Worm (Caenorhabditis elegans) whole organism, L1 larva: ENCODE results near the gene pmp-3.

Source experiments
- C16A3.4 ChIP-seq: fragments of 150-350 bp; optimal IDR thresholded peaks from 2 replicates; lab custom pipeline; 2014; ENCODE audit warnings: missing biosample characterization, missing genetic modification characterization
- F16B12.6 ChIP-seq: fragments of 150-350 bp; optimal IDR thresholded peaks from 2 replicates; lab custom pipeline; 2014; ENCODE audit warnings: missing biosample characterization, missing genetic modification characterization
- Y116A8C.19 ChIP-seq: sonication (generic microtip); optimal IDR thresholded peaks from 2 replicates; lab custom pipeline; 2016; ENCODE audit warnings: missing compliant biosample characterization, missing genetic modification characterization, borderline replicate concordance
- aha-1 ChIP-seq: fragments of 150-350 bp; optimal IDR thresholded peaks from 2 replicates; lab custom pipeline; 2014; ENCODE audit warnings: missing biosample characterization, missing genetic modification characterization
- alr-1 ChIP-seq: fragments of 200-800 bp; sonication (Bioruptor generic); optimal IDR thresholded peaks from 2 replicates; lab custom pipeline; 2018; ENCODE audit warnings: borderline replicate concordance, mild to moderate bottlenecking, missing genetic modification characterization, missing compliant biosample characterization
- aly-2 ChIP-seq: fragments of 150-350 bp; optimal IDR thresholded peaks from 2 replicates; lab custom pipeline; 2014; ENCODE audit warnings: missing biosample characterization, missing genetic modification characterization
- blmp-1 ChIP-seq: fragments of 150-350 bp; optimal IDR thresholded peaks from 2 replicates; lab custom pipeline; 2014; ENCODE audit warnings: missing biosample characterization, missing genetic modification characterization
- ceh-8 ChIP-seq: fragments of 200-800 bp; sonication (Bioruptor generic); optimal IDR thresholded peaks from 2 replicates; lab custom pipeline; 2018; ENCODE audit warnings: mild to moderate bottlenecking, missing genetic modification characterization, moderate library complexity, missing compliant biosample characterization
- ceh-88 ChIP-seq: fragments of 200-800 bp; sonication (Bioruptor generic); IDR thresholded peaks from 2 replicates; pipeline ENCODE4 v1.3.6; 2022; ENCODE audit warnings: missing genetic modification characterization, missing compliant biosample characterization
- dpl-1 ChIP-seq, 3 experiments: fragments of 150-350 bp in 2 of 3; sonication (generic microtip) in 1 of 3; optimal IDR thresholded peaks; 2 replicates each; lab custom pipeline; 2014 to 2017; ENCODE audit warnings: missing biosample characterization in 3 of 3, missing genetic modification characterization in 3 of 3, missing genetic modification reagents in 3 of 3
- efl-1 ChIP-seq, 4 experiments: fragments of 150-350 bp; optimal IDR thresholded peaks in 3 of 4; peaks in 1 of 4; 1 replicate in 1 of 4; 2 replicates in 3 of 4; lab custom pipeline; 2014; ENCODE audit warnings: missing biosample characterization in 2 of 4, missing genetic modification characterization in 2 of 4, missing genetic modification reagents in 2 of 4
- efl-3 ChIP-seq: fragments of 200-800 bp; sonication (Bioruptor generic); optimal IDR thresholded peaks from 2 replicates; lab custom pipeline; 2018; ENCODE audit warnings: mild to moderate bottlenecking, missing genetic modification characterization, missing compliant biosample characterization
- egl-13 ChIP-seq: sonication (generic microtip); optimal IDR thresholded peaks from 2 replicates; lab custom pipeline; 2016; ENCODE audit warnings: missing genotype, missing genetic modification reagents, missing genetic modification characterization, missing compliant biosample characterization
- egl-27 ChIP-seq, 2 experiments: fragments of 150-350 bp in 1 of 2; sonication (generic microtip); optimal IDR thresholded peaks; 3 replicates each; lab custom pipeline; 2017 to 2018; ENCODE audit warnings: missing biosample characterization in 2 of 2, missing genetic modification characterization in 2 of 2, missing genetic modification reagents in 2 of 2
- elt-2 ChIP-seq: sonication (generic microtip); optimal IDR thresholded peaks from 2 replicates; lab custom pipeline; 2016; ENCODE audit warnings: missing genetic modification characterization, mild to moderate bottlenecking, inconsistent platforms, missing compliant biosample characterization, missing genetic modification reagents
- elt-3 ChIP-seq, 6 experiments: fragments of 150-350 bp in 1 of 6; sonication (generic microtip); optimal IDR thresholded peaks; 2 replicates each; lab custom pipeline; 2017 to 2018; ENCODE audit warnings: missing biosample characterization in 6 of 6, missing genetic modification characterization in 6 of 6, inconsistent platforms in 1 of 6
- ets-5 ChIP-seq: fragments of 200-800 bp; sonication (Bioruptor generic); IDR thresholded peaks from 2 replicates; pipeline ENCODE4 v1.3.6; 2022; ENCODE audit warnings: missing genetic modification characterization, missing compliant biosample characterization
- hlh-4 ChIP-seq: sonication (generic microtip); optimal IDR thresholded peaks from 2 replicates; lab custom pipeline; 2016; ENCODE audit warnings: mild to moderate bottlenecking, missing genetic modification characterization, missing compliant biosample characterization
- hpl-2 ChIP-seq: fragments of 150-350 bp; optimal IDR thresholded peaks from 2 replicates; lab custom pipeline; 2014; ENCODE audit warnings: missing biosample characterization, missing genetic modification reagents, missing genetic modification characterization
- irx-1 ChIP-seq: sonication (generic microtip); optimal IDR thresholded peaks from 2 replicates; lab custom pipeline; 2016; ENCODE audit warnings: missing genetic modification characterization, missing compliant biosample characterization
- jun-1 ChIP-seq: fragments of 150-350 bp; optimal IDR thresholded peaks from 2 replicates; lab custom pipeline; 2014; ENCODE audit warnings: missing biosample characterization, missing genetic modification reagents, missing genetic modification characterization
- lin-14 ChIP-seq: fragments of 200-800 bp; sonication (Bioruptor generic); optimal IDR thresholded peaks from 2 replicates; lab custom pipeline; 2018; ENCODE audit warnings: mild to moderate bottlenecking, missing genetic modification characterization, moderate library complexity, missing compliant biosample characterization
- lin-15B ChIP-seq: fragments of 150-350 bp; sonication (generic microtip); optimal IDR thresholded peaks from 3 replicates; lab custom pipeline; 2014; ENCODE audit warnings: missing biosample characterization, missing genetic modification characterization
- mab-9 ChIP-seq: fragments of 200-800 bp; sonication (Bioruptor generic); IDR thresholded peaks from 2 replicates; pipeline ENCODE4 v1.3.6; 2022; ENCODE audit warnings: missing genetic modification reagents, missing genetic modification characterization, missing compliant biosample characterization
- mef-2 ChIP-seq: fragments of 150-350 bp; optimal IDR thresholded peaks from 2 replicates; lab custom pipeline; 2014; ENCODE audit warnings: missing biosample characterization, missing genetic modification characterization
- nhr-11 ChIP-seq: fragments of 150-350 bp; optimal IDR thresholded peaks from 2 replicates; lab custom pipeline; 2014; ENCODE audit warnings: missing biosample characterization, missing genetic modification characterization
- nhr-19 ChIP-seq: fragments of 200-800 bp; sonication (Bioruptor generic); conservative IDR thresholded peaks from 2 replicates; pipeline ENCODE4 v1.3.6; 2022; ENCODE audit warnings: missing genetic modification characterization, missing compliant biosample characterization
- nhr-28 ChIP-seq: fragments of 150-350 bp; optimal IDR thresholded peaks from 2 replicates; lab custom pipeline; 2014; ENCODE audit warnings: missing biosample characterization, missing genetic modification characterization
- nhr-47 ChIP-seq: sonication (generic microtip); optimal IDR thresholded peaks from 2 replicates; lab custom pipeline; 2016; ENCODE audit warnings: mild to moderate bottlenecking, missing genetic modification characterization, moderate library complexity, missing compliant biosample characterization
- nhr-71 ChIP-seq: sonication (generic microtip); optimal IDR thresholded peaks from 2 replicates; lab custom pipeline; 2016; ENCODE audit warnings: mild to moderate bottlenecking, missing genetic modification characterization, moderate library complexity, missing compliant biosample characterization
- nhr-77 ChIP-seq: fragments of 150-350 bp; optimal IDR thresholded peaks from 2 replicates; lab custom pipeline; 2014; ENCODE audit warnings: missing biosample characterization, missing genetic modification characterization
- nhr-85 ChIP-seq: sonication (generic microtip); peaks from one replicate; lab custom pipeline; 2016; ENCODE audit warnings: missing genetic modification characterization, inconsistent platforms, missing compliant biosample characterization
- nhr-90 ChIP-seq: sonication (generic microtip); optimal IDR thresholded peaks from 2 replicates; lab custom pipeline; 2016; ENCODE audit warnings: mild to moderate bottlenecking, missing genetic modification characterization, missing compliant biosample characterization; ENCODE audit not compliant: poor library complexity
- pax-3 ChIP-seq: fragments of 200-800 bp; sonication (Bioruptor generic); optimal IDR thresholded peaks from 2 replicates; lab custom pipeline; 2018; ENCODE audit warnings: mild to moderate bottlenecking, missing genetic modification characterization, moderate library complexity, missing compliant biosample characterization
- pqm-1 ChIP-seq: sonication (generic microtip); optimal IDR thresholded peaks from 3 replicates; lab custom pipeline; 2017; ENCODE audit warnings: missing biosample characterization, missing genetic modification characterization
- snpc-4 ChIP-seq: fragments of 150-350 bp; optimal IDR thresholded peaks from 2 replicates; lab custom pipeline; 2014; ENCODE audit warnings: missing biosample characterization, missing genetic modification characterization
- snu-23 ChIP-seq: sonication (generic microtip); optimal IDR thresholded peaks from 2 replicates; lab custom pipeline; 2016; ENCODE audit warnings: missing genetic modification characterization, missing compliant biosample characterization
- swsn-7 ChIP-seq: sonication (generic microtip); optimal IDR thresholded peaks from 2 replicates; lab custom pipeline; 2016; ENCODE audit warnings: missing genetic modification characterization, missing compliant biosample characterization
- tbx-2 ChIP-seq: sonication (generic microtip); optimal IDR thresholded peaks from 2 replicates; lab custom pipeline; 2016; ENCODE audit warnings: missing genetic modification characterization, missing compliant biosample characterization
- tlp-1 ChIP-seq: fragments of 150-350 bp; optimal IDR thresholded peaks from 2 replicates; lab custom pipeline; 2014; ENCODE audit warnings: missing biosample characterization, missing genetic modification characterization
- unc-130 ChIP-seq: fragments of 150-350 bp; optimal IDR thresholded peaks from 2 replicates; lab custom pipeline; 2017; ENCODE audit warnings: missing biosample characterization, missing genetic modification characterization, inconsistent platforms
- unc-86 ChIP-seq: sonication (generic microtip); optimal IDR thresholded peaks from 2 replicates; lab custom pipeline; 2016; ENCODE audit warnings: missing genetic modification characterization, missing compliant biosample characterization
- zag-1 ChIP-seq: fragments of 150-350 bp; optimal IDR thresholded peaks from 2 replicates; lab custom pipeline; 2014; ENCODE audit warnings: missing biosample characterization, missing genetic modification characterization
- zip-4 ChIP-seq: fragments of 200-800 bp; sonication (Bioruptor generic); optimal IDR thresholded peaks from 2 replicates; lab custom pipeline; 2018; ENCODE audit warnings: mild to moderate bottlenecking, missing genetic modification characterization, moderate library complexity, missing compliant biosample characterization
- ztf-11 ChIP-seq, 2 experiments: sonication (generic microtip); optimal IDR thresholded peaks; 2 replicates each; lab custom pipeline; 2016 to 2017; ENCODE audit warnings: missing genetic modification characterization in 2 of 2, missing biosample characterization in 1 of 2, missing compliant biosample characterization in 1 of 2
- ztf-4 ChIP-seq: fragments of 150-350 bp; optimal IDR thresholded peaks from 2 replicates; lab custom pipeline; 2014; ENCODE audit warnings: missing biosample characterization, missing genetic modification characterization

pmp-3 gene

ce11 chrV:14625662-14626061 lies 20.9 kb upstream of the pmp-3 start (continued):
- TF ChIP-seq nhr-47 (tag; lab: Kevin White, UChicago), result no peak
- peak; percentile 6 for TF ChIP-seq unc-130 (tag; lab: Kevin White, UChicago)
- TF ChIP-seq ztf-11 (tag; optimal IDR thresholded peaks at IDR 0.05; lab: Kevin White, UChicago), result no peak
- TF ChIP-seq swsn-7 (tag; lab: Kevin White, UChicago), result no peak
- no peak for TF ChIP-seq snpc-4 (tag; lab: Kevin White, UChicago)
- TF ChIP-seq egl-27 (tag; optimal IDR thresholded peaks at IDR 0.05; lab: Kevin White, UChicago), result no peak
- TF ChIP-seq aha-1 (tag; lab: Kevin White, UChicago), result no peak
- TF ChIP-seq tbx-2 (tag; lab: Kevin White, UChicago), result no peak
- TF ChIP-seq Y116A8C.19 (tag; lab: Kevin White, UChicago), result no peak
- no peak for TF ChIP-seq mef-2 (tag; lab: Kevin White, UChicago)
- no peak for TF ChIP-seq jun-1 (tag; lab: Kevin White, UChicago)
- TF ChIP-seq egl-13 (tag; lab: Kevin White, UChicago), result no peak
- no peak for TF ChIP-seq pax-3
- TF ChIP-seq nhr-90 (tag; lab: Kevin White, UChicago), result no peak
- peak; percentile 63 for TF ChIP-seq lin-14 (GFP tag; lab: Kevin White, UChicago)
- TF ChIP-seq efl-1 (optimal IDR thresholded peaks at IDR 0.05; lab: Kevin White, UChicago), result no peak
- TF ChIP-seq efl-1 (GFP tag; optimal IDR thresholded peaks at IDR 0.05 in 1 of 2; lab: Kevin White, UChicago), result no peak
- no peak for TF ChIP-seq efl-3
- TF ChIP-seq zag-1, result no peak
- TF ChIP-seq aly-2 (tag; lab: Kevin White, UChicago), result no peak
- no peak for TF ChIP-seq pqm-1
- no peak for TF ChIP-seq C16A3.4 (tag; lab: Kevin White, UChicago)
- TF ChIP-seq ceh-8 (GFP tag; lab: Kevin White, UChicago), result no peak

ce11 chrV:14631588-14631987 lies 15.0 kb upstream of the pmp-3 start, which contains the start of gene F43D2.3:
TSS of gene F43D2.3 (plus strand) at chrV:14631888.
- TF ChIP-seq zag-1 (no peak), zip-4 (GFP tag; lab: Kevin White, UChicago) (no peak), efl-1 (optimal IDR thresholded peaks at IDR 0.05; lab: Kevin White, UChicago) (no peak), efl-1 (GFP tag; optimal IDR thresholded peaks at IDR 0.05 in 1 of 2; lab: Kevin White, UChicago) (no peak), ztf-4 (tag; lab: Kevin White, UChicago) (no peak), nhr-71 (tag; lab: Kevin White, UChicago) (no peak), dpl-1 (GFP tag; optimal IDR thresholded peaks at IDR 0.05; lab: Kevin White, UChicago) (no peak)
- TF ChIP-seq, all 84 proteins: peak for 0

- no peak for TF ChIP-seq nhr-11 (tag; lab: Kevin White, UChicago)
- no peak for TF ChIP-seq snpc-4 (tag; lab: Kevin White, UChicago)
- no peak for TF ChIP-seq dpl-1 (GFP tag; optimal IDR thresholded peaks at IDR 0.05; lab: Kevin White, UChicago)
- no peak for TF ChIP-seq nhr-28 (tag; lab: Kevin White, UChicago)
- TF ChIP-seq snu-23 (GFP tag; lab: Kevin White, UChicago), result no peak
- TF ChIP-seq ceh-88 (GFP tag; lab: Robert Waterston, UW), result no peak
- TF ChIP-seq blmp-1 (tag; lab: Kevin White, UChicago), result peak; percentile 95
- TF ChIP-seq lin-14 (GFP tag; lab: Kevin White, UChicago), result peak; percentile 49
- TF ChIP-seq pqm-1, result no peak
- TF ChIP-seq irx-1 (tag; lab: Kevin White, UChicago), result no peak
- TF ChIP-seq unc-86 (tag; lab: Kevin White, UChicago), result no peak
- TF ChIP-seq elt-3 (tag; optimal IDR thresholded peaks at IDR 0.05; lab: Kevin White, UChicago), result no peak
- no peak for TF ChIP-seq efl-1 (optimal IDR thresholded peaks at IDR 0.05; lab: Kevin White, UChicago)
- peak in 1 of 2 experiments; percentile 64 for TF ChIP-seq efl-1 (GFP tag; optimal IDR thresholded peaks at IDR 0.05 in 1 of 2; lab: Kevin White, UChicago)
- TF ChIP-seq nhr-47 (tag; lab: Kevin White, UChicago), result no peak
- TF ChIP-seq nhr-85 (tag; lab: Kevin White, UChicago), result peak; percentile 54
- no peak for TF ChIP-seq nhr-71 (tag; lab: Kevin White, UChicago)
- TF ChIP-seq lin-15B, result no peak
- no peak for TF ChIP-seq nhr-90 (tag; lab: Kevin White, UChicago)
- no peak for TF ChIP-seq alr-1
- no peak for TF ChIP-seq hlh-4 (tag; lab: Kevin White, UChicago)
- TF ChIP-seq F16B12.6, result no peak
- no peak for TF ChIP-seq hpl-2 (GFP tag; lab: Kevin White, UChicago)
- TF ChIP-seq elt-2 (tag; lab: Kevin White, UChicago), result no peak
- TF ChIP-seq nhr-19, result no peak
- no peak for TF ChIP-seq ets-5 (GFP tag; lab: Robert Waterston, UW)
- 0 out of 2 replicates have a peak, but pooled peaks have one; percentile 24 for TF ChIP-seq mab-9 (GFP tag; lab: Robert Waterston, UW)
- no peak for TF ChIP-seq zag-1
- no peak for TF ChIP-seq nhr-77 (tag; lab: Kevin White, UChicago)
- TF ChIP-seq tlp-1 (tag; lab: Kevin White, UChicago), result no peak
- TF ChIP-seq efl-3, result no peak
Observed at ce11 chrV:14633319-14633718, 13.2 kb upstream of the pmp-3 start.
